Worm (Caenorhabditis elegans) whole organism, L4/young adult: ENCODE measurements around the gene cdh-8.

Source experiments
- W03F9.2 ChIP-seq: fragments of 150-350 bp; optimal IDR thresholded peaks from 2 replicates; lab custom pipeline; 2014; ENCODE audit warnings: missing biosample characterization, missing genetic modification characterization
- dao-5 ChIP-seq: sonication (generic microtip); optimal IDR thresholded peaks from 2 replicates; lab custom pipeline; 2016; ENCODE audit warnings: missing genotype, missing genetic modification characterization, moderate library complexity, missing compliant biosample characterization
- him-1 ChIP-seq: sonication (generic microtip); optimal IDR thresholded peaks from 2 replicates; lab custom pipeline; 2016; ENCODE audit warnings: missing genotype, missing genetic modification reagents, missing genetic modification characterization, missing compliant biosample characterization

DNA sequence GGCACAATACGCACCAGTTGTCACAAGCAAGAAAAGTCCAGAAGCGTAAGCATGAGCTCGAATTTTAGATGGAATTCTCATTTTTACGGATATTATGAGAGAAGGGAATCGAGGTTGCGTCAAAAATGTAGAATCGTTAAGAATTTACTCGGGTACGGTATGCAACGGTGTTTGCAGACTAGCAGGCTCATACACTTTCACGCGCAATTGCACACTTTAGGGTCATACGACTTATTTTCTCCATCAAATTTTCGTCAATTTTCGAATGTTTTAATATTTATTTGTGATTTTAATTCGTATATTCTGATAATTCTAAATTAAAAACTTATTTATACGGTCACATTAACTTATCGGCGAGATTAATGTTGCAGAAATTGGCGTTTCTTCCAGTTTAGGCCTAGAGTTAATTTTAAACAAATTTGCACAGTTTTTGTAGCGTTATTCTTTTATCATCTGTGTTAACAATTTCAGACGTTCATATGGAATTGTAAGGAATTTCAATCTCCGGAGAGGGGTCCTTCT, 53.9 kb downstream of the cdh-8 start, which contains the start of the genes T07A9.15 and nog-1:
- TF ChIP-seq dao-5 (tag; lab: Kevin White, UChicago), result no peak
- TF ChIP-seq him-1 (tag; lab: Kevin White, UChicago), result no peak
- TF ChIP-seq W03F9.2 (tag; lab: Kevin White, UChicago), result peak; percentile 68
